Worm (Caenorhabditis elegans) whole organism, early embryonic: Measurements from ENCODE around the gene ent-1.

Experiments
- B0310.2 ChIP-seq: sonication (generic microtip); optimal IDR thresholded peaks from 2 replicates; lab custom pipeline; 2016; ENCODE audit warnings: mild to moderate bottlenecking, missing genetic modification characterization, missing compliant biosample characterization
- F13C5.2 ChIP-seq: sonication (generic microtip); optimal IDR thresholded peaks from 2 replicates; lab custom pipeline; 2017; ENCODE audit warnings: mild to moderate bottlenecking, missing genetic modification characterization, inconsistent platforms, missing compliant biosample characterization
- aly-1 ChIP-seq: sonication (generic microtip); optimal IDR thresholded peaks from 2 replicates; lab custom pipeline; 2016; ENCODE audit warnings: missing genetic modification characterization, missing compliant biosample characterization
- ama-1 ChIP-seq: fragments of 150-350 bp; optimal IDR thresholded peaks from 2 replicates; lab custom pipeline; 2014
- ceh-13 ChIP-seq: fragments of 200-800 bp; sonication (Bioruptor generic); optimal IDR thresholded peaks from 2 replicates; lab custom pipeline; 2018; ENCODE audit warnings: mild to moderate bottlenecking, missing genetic modification characterization, missing compliant biosample characterization
- ceh-36 ChIP-seq: sonication (generic microtip); optimal IDR thresholded peaks from 2 replicates; lab custom pipeline; 2016; ENCODE audit warnings: missing genetic modification characterization, inconsistent platforms, missing compliant biosample characterization
- ets-7 ChIP-seq: sonication (generic microtip); optimal IDR thresholded peaks from 2 replicates; lab custom pipeline; 2016; ENCODE audit warnings: missing genotype, missing genetic modification characterization, missing compliant biosample characterization
- flt-1 ChIP-seq: fragments of 200-800 bp; sonication (Bioruptor generic); IDR thresholded peaks from 2 replicates; pipeline ENCODE4 v1.3.6; 2022; ENCODE audit warnings: missing genetic modification characterization, missing compliant biosample characterization
- hmbx-1 ChIP-seq: sonication (generic microtip); optimal IDR thresholded peaks from 2 replicates; lab custom pipeline; 2016; ENCODE audit warnings: mild to moderate bottlenecking, missing genetic modification characterization, missing compliant biosample characterization
- hmg-4 ChIP-seq: fragments of 200-800 bp; sonication (Bioruptor generic); optimal IDR thresholded peaks from 2 replicates; lab custom pipeline; 2018; ENCODE audit warnings: mild to moderate bottlenecking, missing genetic modification characterization, missing compliant biosample characterization
- hnd-1 ChIP-seq: sonication (generic microtip); optimal IDR thresholded peaks from 2 replicates; lab custom pipeline; 2016; ENCODE audit warnings: missing genetic modification characterization, missing compliant biosample characterization
- pes-1 ChIP-seq: fragments of 200-800 bp; sonication (Bioruptor generic); IDR thresholded peaks from 2 replicates; pipeline ENCODE4 v1.3.6; 2022; ENCODE audit warnings: missing genetic modification reagents, missing genetic modification characterization, missing compliant biosample characterization
- scrt-1 ChIP-seq: fragments of 200-800 bp; sonication (Bioruptor generic); IDR thresholded peaks from 2 replicates; pipeline ENCODE4 v1.3.6; 2022; ENCODE audit warnings: missing genetic modification characterization, missing compliant biosample characterization
- sea-1 ChIP-seq: fragments of 200-800 bp; sonication (Bioruptor generic); conservative IDR thresholded peaks from 2 replicates; pipeline ENCODE4 v1.3.6; 2022; ENCODE audit warnings: missing genetic modification characterization, missing compliant biosample characterization
- tbx-11 ChIP-seq: fragments of 200-800 bp; sonication (Bioruptor generic); IDR thresholded peaks from 2 replicates; pipeline ENCODE4 v1.3.6; 2022; ENCODE audit warnings: missing genetic modification characterization, missing compliant biosample characterization
- tbx-37 ChIP-seq: fragments of 200-800 bp; sonication (Bioruptor generic); conservative IDR thresholded peaks from 2 replicates; pipeline ENCODE4 v1.3.6; 2022; ENCODE audit warnings: missing genetic modification reagents, missing genetic modification characterization, missing compliant biosample characterization
- tra-4 ChIP-seq: sonication (generic microtip); optimal IDR thresholded peaks from 2 replicates; lab custom pipeline; 2017; ENCODE audit warnings: missing genetic modification characterization, missing compliant biosample characterization

Gene ent-1

ce11 chrIV:11649031-11649430, 6.2 kb downstream of the ent-1 start, which contains the start of gene ZK809.8:
Gene ZK809.8, minus strand, starts transcription at chrIV:11649064.
- no peak for TF ChIP-seq pes-1 (GFP tag; lab: Robert Waterston, UW)
- no peak for TF ChIP-seq ceh-36 (tag; lab: Kevin White, UChicago)
- TF ChIP-seq scrt-1 (GFP tag; lab: Robert Waterston, UW) = no peak
- no peak for TF ChIP-seq tbx-37 (GFP tag; lab: Robert Waterston, UW)
- TF ChIP-seq ets-7 = no peak
- no peak for TF ChIP-seq tbx-11 (GFP tag; lab: Robert Waterston, UW)
- no peak for TF ChIP-seq hmg-4 (GFP tag; lab: Kevin White, UChicago)
- TF ChIP-seq sea-1 (GFP tag; lab: Robert Waterston, UW) = no peak
- no peak for TF ChIP-seq ceh-13 (GFP tag; lab: Kevin White, UChicago)
- TF ChIP-seq hmbx-1 (tag; lab: Kevin White, UChicago) = no peak
- TF ChIP-seq aly-1 (tag; lab: Kevin White, UChicago) = no peak
- no peak for TF ChIP-seq tra-4 (tag; lab: Kevin White, UChicago)
- TF ChIP-seq hnd-1 (tag; lab: Kevin White, UChicago) = no peak

ce11 chrIV:11646908-11647307, 8.4 kb downstream of the ent-1 start:
- no peak for TF ChIP-seq tra-4 (tag; lab: Kevin White, UChicago)
- no peak for TF ChIP-seq hnd-1 (tag; lab: Kevin White, UChicago)
- TF ChIP-seq ceh-13 (GFP tag; lab: Kevin White, UChicago) = no peak
- no peak for TF ChIP-seq F13C5.2 (tag; lab: Kevin White, UChicago)
- TF ChIP-seq ceh-36 (tag; lab: Kevin White, UChicago) = no peak
- no peak for TF ChIP-seq flt-1 (GFP tag; lab: Robert Waterston, UW)
- no peak for TF ChIP-seq hmg-4 (GFP tag; lab: Kevin White, UChicago)
- no peak for TF ChIP-seq ets-7
- TF ChIP-seq aly-1 (tag; lab: Kevin White, UChicago) = no peak
- TF ChIP-seq tbx-11 (GFP tag; lab: Robert Waterston, UW) = no peak
- no peak for TF ChIP-seq sea-1 (GFP tag; lab: Robert Waterston, UW)
- TF ChIP-seq tbx-37 (GFP tag; lab: Robert Waterston, UW) = no peak
- TF ChIP-seq B0310.2 (tag; lab: Kevin White, UChicago) = no peak
- TF ChIP-seq ama-1 = no peak

- TF ChIP-seq F13C5.2 (tag; lab: Kevin White, UChicago) = no peak
- no peak for TF ChIP-seq flt-1 (GFP tag; lab: Robert Waterston, UW)
- TF ChIP-seq ceh-13 (GFP tag; lab: Kevin White, UChicago) = no peak
- no peak for TF ChIP-seq B0310.2 (tag; lab: Kevin White, UChicago)
- TF ChIP-seq tra-4 (tag; lab: Kevin White, UChicago) = no peak
- no peak for TF ChIP-seq ceh-36 (tag; lab: Kevin White, UChicago)
- TF ChIP-seq hmbx-1 (tag; lab: Kevin White, UChicago) = no peak
- no peak for TF ChIP-seq tbx-11 (GFP tag; lab: Robert Waterston, UW)
- no peak for TF ChIP-seq scrt-1 (GFP tag; lab: Robert Waterston, UW)
- no peak for TF ChIP-seq ets-7
- TF ChIP-seq pes-1 (GFP tag; lab: Robert Waterston, UW) = no peak
- TF ChIP-seq ama-1 = no peak
- TF ChIP-seq aly-1 (tag; lab: Kevin White, UChicago) = no peak
- no peak for TF ChIP-seq hmg-4 (GFP tag; lab: Kevin White, UChicago)
Measured at ce11 chrIV:11645354-11645753, 9.9 kb downstream of the ent-1 start.

ce11 chrIV:11644705-11645104, 10.6 kb downstream of the ent-1 start:
- TF ChIP-seq hmbx-1 (tag; lab: Kevin White, UChicago) = no peak
- TF ChIP-seq ceh-36 (tag; lab: Kevin White, UChicago) = no peak

- TF ChIP-seq flt-1 (GFP tag; lab: Robert Waterston, UW) (no peak), hmbx-1 (tag; lab: Kevin White, UChicago) (no peak), pes-1 (GFP tag; lab: Robert Waterston, UW) (no peak), tbx-11 (GFP tag; lab: Robert Waterston, UW) (no peak), ama-1 (no peak), scrt-1 (GFP tag; lab: Robert Waterston, UW) (no peak), hmg-4 (GFP tag; lab: Kevin White, UChicago) (no peak), sea-1 (GFP tag; lab: Robert Waterston, UW) (no peak), F13C5.2 (tag; lab: Kevin White, UChicago) (no peak), ceh-36 (tag; lab: Kevin White, UChicago) (no peak), tbx-37 (GFP tag; lab: Robert Waterston, UW) (no peak), ceh-13 (GFP tag; lab: Kevin White, UChicago) (no peak), tra-4 (tag; lab: Kevin White, UChicago) (no peak)
Measured at ce11 chrIV:11643829-11644228, 11.4 kb downstream of the ent-1 start, which contains the start of gene prx-2. Gene prx-2, plus strand, starts transcription at chrIV:11644129.

ce11 chrIV:11641802-11642201, 13.5 kb downstream of the ent-1 start, which contains the start of gene ZK809.1:
Gene ZK809.1, plus strand, starts transcription at chrIV:11642102.
- TF ChIP-seq hmg-4 (GFP tag; lab: Kevin White, UChicago) (no peak), tbx-37 (GFP tag; lab: Robert Waterston, UW) (no peak), aly-1 (tag; lab: Kevin White, UChicago) (no peak), sea-1 (GFP tag; lab: Robert Waterston, UW) (no peak), flt-1 (GFP tag; lab: Robert Waterston, UW) (no peak), ceh-36 (tag; lab: Kevin White, UChicago) (no peak), hmbx-1 (tag; lab: Kevin White, UChicago) (no peak), ets-7 (no peak), ceh-13 (GFP tag; lab: Kevin White, UChicago) (no peak), tbx-11 (GFP tag; lab: Robert Waterston, UW) (no peak), hnd-1 (tag; lab: Kevin White, UChicago) (no peak)

ce11 chrIV:11640915-11641314, 14.4 kb downstream of the ent-1 start, which contains the start of gene ttr-50:
Gene ttr-50, minus strand, starts transcription at chrIV:11641015.
- TF ChIP-seq ets-7 (no peak), hmg-4 (GFP tag; lab: Kevin White, UChicago) (no peak), F13C5.2 (tag; lab: Kevin White, UChicago) (no peak), sea-1 (GFP tag; lab: Robert Waterston, UW) (no peak), ceh-36 (tag; lab: Kevin White, UChicago) (no peak), ceh-13 (GFP tag; lab: Kevin White, UChicago) (no peak), aly-1 (tag; lab: Kevin White, UChicago) (no peak), hmbx-1 (tag; lab: Kevin White, UChicago) (no peak), pes-1 (GFP tag; lab: Robert Waterston, UW) (no peak), tra-4 (tag; lab: Kevin White, UChicago) (no peak)
